Worm (Caenorhabditis elegans): Measurements from ENCODE around the gene srv-27.

DNA sequence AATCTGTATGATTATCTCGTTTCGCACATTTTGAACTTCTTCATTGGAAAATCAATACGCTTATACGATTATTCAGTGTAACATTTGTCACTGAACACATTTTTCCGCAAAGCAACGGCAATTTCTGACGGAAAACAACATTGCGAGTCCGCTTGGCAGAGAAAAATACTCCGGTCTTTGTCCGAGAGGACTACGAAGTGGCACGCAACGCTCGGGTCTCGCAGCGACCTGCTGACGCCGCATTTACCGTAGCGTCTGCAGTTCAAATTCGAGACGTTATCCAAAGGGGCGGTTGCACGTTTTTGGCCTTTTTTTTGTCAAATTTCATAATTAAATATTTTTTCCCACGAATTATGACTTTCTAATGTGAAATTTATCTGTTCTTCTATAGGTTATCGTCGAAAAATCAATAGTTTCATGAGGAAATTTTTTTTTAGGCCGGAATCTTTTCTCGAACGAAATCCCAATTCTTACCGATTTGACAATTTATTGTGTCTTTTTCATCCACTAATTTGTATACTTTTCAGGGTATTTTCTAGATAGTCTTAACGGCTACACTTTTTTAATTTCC, 25.6 kb upstream of the srv-27 start, which contains the start of gene sqd-1:
- TF ChIP-seq attf-6 (GFP tag; IDR thresholded peaks at IDR 0.05) (peak; percentile 79; the same call in 1 of the 2 replicates), lsl-1 (GFP tag; optimal IDR thresholded peaks at IDR 0.05) (peak; percentile 82), dpl-1 (GFP tag; optimal IDR thresholded peaks at IDR 0.05) (peak; percentile 61), nhr-90 (tag; optimal IDR thresholded peaks at IDR 0.05) (peak; percentile 16), F33H1.4 (GFP tag; IDR thresholded peaks at IDR 0.05) (peak; percentile 100), let-607 (tag; optimal IDR thresholded peaks at IDR 0.05) (peak; percentile 84 to 93)
